Worm (Caenorhabditis elegans) whole organism, late embryonic: ENCODE results near the gene srh-282.

ENCODE experiments used
- K09A11.1 ChIP-seq: sonication (generic microtip); optimal IDR thresholded peaks from 2 replicates; lab custom pipeline; 2017; ENCODE audit warnings: antibody characterized with exemption, mild to moderate bottlenecking, missing genetic modification characterization, missing compliant biosample characterization; ENCODE audit not compliant: insufficient read depth
- ceh-18 ChIP-seq: sonication (generic microtip); optimal IDR thresholded peaks from 2 replicates; lab custom pipeline; 2016; ENCODE audit warnings: missing genetic modification characterization, missing compliant biosample characterization
- ceh-22 ChIP-seq: sonication (generic microtip); optimal IDR thresholded peaks from 2 replicates; lab custom pipeline; 2017; ENCODE audit warnings: missing biosample characterization, missing genetic modification characterization
- ceh-9 ChIP-seq: sonication (generic microtip); optimal IDR thresholded peaks from 2 replicates; lab custom pipeline; 2016; ENCODE audit warnings: mild to moderate bottlenecking, missing genetic modification characterization, inconsistent platforms, missing compliant biosample characterization
- dmd-4 ChIP-seq: sonication (generic microtip); optimal IDR thresholded peaks from 2 replicates; lab custom pipeline; 2016; ENCODE audit warnings: borderline replicate concordance, missing genetic modification characterization, missing compliant biosample characterization
- elt-2 ChIP-seq: sonication (generic microtip); optimal IDR thresholded peaks from 2 replicates; lab custom pipeline; 2016; ENCODE audit warnings: missing genetic modification reagents, missing genetic modification characterization, missing compliant biosample characterization
- nfya-1 ChIP-seq: sonication (generic microtip); optimal IDR thresholded peaks from 2 replicates; lab custom pipeline; 2017; ENCODE audit warnings: missing genetic modification characterization, mild to moderate bottlenecking, missing compliant biosample characterization, antibody characterized with exemption, moderate library complexity
- odd-2 ChIP-seq: sonication (generic microtip); optimal IDR thresholded peaks from 2 replicates; lab custom pipeline; 2017; ENCODE audit warnings: antibody characterized with exemption, mild to moderate bottlenecking, missing genetic modification characterization, missing compliant biosample characterization
- pqm-1 ChIP-seq: sonication (generic microtip); optimal IDR thresholded peaks from 2 replicates; lab custom pipeline; 2016; ENCODE audit warnings: missing genetic modification characterization, missing compliant biosample characterization
- rnt-1 ChIP-seq: sonication (generic microtip); optimal IDR thresholded peaks from 2 replicates; lab custom pipeline; 2016; ENCODE audit warnings: missing genetic modification characterization, missing compliant biosample characterization
- syd-9 ChIP-seq: sonication (generic microtip); optimal IDR thresholded peaks from 2 replicates; lab custom pipeline; 2016; ENCODE audit warnings: mild to moderate bottlenecking, missing genetic modification characterization, moderate library complexity, missing compliant biosample characterization
- unc-3 ChIP-seq, 2 experiments: fragments of 200-800 bp in 1 of 2; sonication (Bioruptor generic) in 1 of 2; sonication (generic microtip) in 1 of 2; conservative IDR thresholded peaks in 1 of 2; optimal IDR thresholded peaks in 1 of 2; 2 replicates each; pipeline versions ENCODE4 v1.3.6 to Lab custom; 2016 to 2022; ENCODE audit warnings: missing compliant biosample characterization in 2 of 2, missing genetic modification characterization in 2 of 2, missing genetic modification reagents in 1 of 2
- unc-86 ChIP-seq: sonication (generic microtip); optimal IDR thresholded peaks from 2 replicates; lab custom pipeline; 2016; ENCODE audit warnings: missing genetic modification characterization, missing compliant biosample characterization

- TF ChIP-seq pqm-1 (tag; lab: Kevin White, UChicago): no peak
- TF ChIP-seq rnt-1: no peak
- no peak for TF ChIP-seq nfya-1 (tag; lab: Kevin White, UChicago)
- no peak for TF ChIP-seq syd-9
- TF ChIP-seq K09A11.1 (tag; lab: Kevin White, UChicago): no peak
- TF ChIP-seq ceh-18 (tag; lab: Kevin White, UChicago): no peak
- no peak for TF ChIP-seq ceh-9 (tag; lab: Kevin White, UChicago)
- TF ChIP-seq unc-86 (tag; lab: Kevin White, UChicago): no peak
- TF ChIP-seq dmd-4 (tag; lab: Kevin White, UChicago): no peak
- no peak for TF ChIP-seq unc-3 (GFP tag; conservative IDR thresholded peaks at IDR 0.05; lab: Robert Waterston, UW)
- no peak for TF ChIP-seq unc-3 (tag; optimal IDR thresholded peaks at IDR 0.05; lab: Kevin White, UChicago)
- TF ChIP-seq odd-2 (tag; lab: Kevin White, UChicago): no peak
- no peak for TF ChIP-seq ceh-22 (tag; lab: Kevin White, UChicago)
- peak; percentile 80 for TF ChIP-seq elt-2 (tag; lab: Kevin White, UChicago)
These were observed 22.6 kb upstream of the srh-282 start for ce11 chrIV:295734-296201.
